Worm (Caenorhabditis elegans) whole organism, L4 larva: ENCODE data around the gene F13H6.5.
A peak's percentile ranks its signal among the peaks of the same experiment; 100 is the strongest.

Source experiments
- F10B5.3 ChIP-seq: sonication (generic microtip); optimal IDR thresholded peaks from 2 replicates; lab custom pipeline; 2016; ENCODE audit warnings: mild to moderate bottlenecking, missing genetic modification characterization, missing compliant biosample characterization
- T20F7.1 ChIP-seq: fragments of 200-800 bp; sonication (Bioruptor generic); optimal IDR thresholded peaks from 2 replicates; lab custom pipeline; 2018; ENCODE audit warnings: mild to moderate bottlenecking, missing genetic modification characterization, missing compliant biosample characterization
- Y5F2A.4 ChIP-seq: fragments of 200-800 bp; sonication (Bioruptor generic); optimal IDR thresholded peaks from 2 replicates; lab custom pipeline; 2018; ENCODE audit warnings: mild to moderate bottlenecking, missing genetic modification characterization, missing compliant biosample characterization
- aha-1 ChIP-seq: fragments of 150-350 bp; peaks from one replicate; lab custom pipeline; 2014; ENCODE audit warnings: missing biosample characterization, missing genetic modification characterization
- aly-2 ChIP-seq: sonication (generic microtip); optimal IDR thresholded peaks from 2 replicates; lab custom pipeline; 2018; ENCODE audit warnings: missing biosample characterization, missing genetic modification characterization
- arid-1 ChIP-seq: fragments of 200-800 bp; sonication (Bioruptor generic); conservative IDR thresholded peaks from 2 replicates; pipeline ENCODE4 v1.3.6; 2022; ENCODE audit warnings: missing genetic modification reagents, missing genetic modification characterization, missing compliant biosample characterization
- attf-4 ChIP-seq: sonication (generic microtip); optimal IDR thresholded peaks from 3 replicates; lab custom pipeline; 2017; ENCODE audit warnings: missing biosample characterization, missing genetic modification characterization
- ceh-20 ChIP-seq: fragments of 200-800 bp; sonication (Bioruptor generic); IDR thresholded peaks from 2 replicates; pipeline ENCODE4 v1.3.6; 2022; ENCODE audit warnings: missing genetic modification reagents, missing genetic modification characterization, missing compliant biosample characterization
- ceh-28 ChIP-seq: fragments of 150-350 bp; optimal IDR thresholded peaks from 2 replicates; lab custom pipeline; 2014; ENCODE audit warnings: missing biosample characterization, missing genetic modification reagents, missing genetic modification characterization
- ceh-32 ChIP-seq: sonication (generic microtip); optimal IDR thresholded peaks from 2 replicates; lab custom pipeline; 2016; ENCODE audit warnings: mild to moderate bottlenecking, missing genetic modification characterization, missing compliant biosample characterization; ENCODE audit not compliant: poor library complexity
- ceh-44 ChIP-seq: fragments of 200-800 bp; sonication (Bioruptor generic); IDR thresholded peaks from 2 replicates; pipeline ENCODE4 v1.3.6; 2022; ENCODE audit warnings: missing genetic modification reagents, missing genetic modification characterization, missing compliant biosample characterization
- ceh-82 ChIP-seq: sonication (generic microtip); optimal IDR thresholded peaks from 2 replicates; lab custom pipeline; 2017; ENCODE audit warnings: missing biosample characterization, missing genetic modification characterization
- ces-1 ChIP-seq: fragments of 150-350 bp; sonication (generic microtip); optimal IDR thresholded peaks from 4 replicates; lab custom pipeline; 2014; ENCODE audit warnings: missing biosample characterization, missing genetic modification reagents, missing genetic modification characterization
- cey-2 ChIP-seq: sonication (generic microtip); optimal IDR thresholded peaks from 3 replicates; lab custom pipeline; 2017; ENCODE audit warnings: missing genetic modification characterization, mild to moderate bottlenecking, missing compliant biosample characterization, antibody characterized with exemption, borderline replicate concordance; ENCODE audit not compliant: insufficient read depth
- ctbp-1 ChIP-seq: fragments of 200-800 bp; sonication (Bioruptor generic); IDR thresholded peaks from 2 replicates; pipeline ENCODE4 v1.3.6; 2022; ENCODE audit warnings: missing genetic modification reagents, missing genetic modification characterization, missing compliant biosample characterization
- daf-12 ChIP-seq: fragments of 150-350 bp; optimal IDR thresholded peaks from 2 replicates; lab custom pipeline; 2014; ENCODE audit warnings: missing biosample characterization, missing genetic modification reagents, missing genetic modification characterization
- daf-16 ChIP-seq, 3 experiments: sonication (generic microtip); optimal IDR thresholded peaks; 2 replicates each; lab custom pipeline; 2016 to 2017; ENCODE audit warnings: missing genetic modification characterization in 3 of 3, missing genetic modification reagents in 3 of 3, mild to moderate bottlenecking in 2 of 3, missing compliant biosample characterization in 2 of 3, missing biosample characterization in 1 of 3, moderate library complexity in 1 of 3
- dmd-6 ChIP-seq: fragments of 200-800 bp; sonication (Bioruptor generic); IDR thresholded peaks from 2 replicates; pipeline ENCODE4 v1.3.6; 2022; ENCODE audit warnings: missing genetic modification reagents, missing genetic modification characterization, missing compliant biosample characterization
- duxl-1 ChIP-seq: sonication (generic microtip); optimal IDR thresholded peaks from 2 replicates; lab custom pipeline; 2016; ENCODE audit warnings: mild to moderate bottlenecking, missing genetic modification characterization, moderate library complexity, missing compliant biosample characterization; ENCODE audit not compliant: poor library complexity
- dve-1 ChIP-seq: sonication (generic microtip); optimal IDR thresholded peaks from 2 replicates; lab custom pipeline; 2017; ENCODE audit warnings: antibody characterized with exemption, mild to moderate bottlenecking, missing genetic modification characterization, missing compliant biosample characterization; ENCODE audit not compliant: insufficient read depth
- fkh-10 ChIP-seq: fragments of 150-350 bp; optimal IDR thresholded peaks from 2 replicates; lab custom pipeline; 2014; ENCODE audit warnings: missing biosample characterization, missing genetic modification reagents, missing genetic modification characterization
- gei-8 ChIP-seq: fragments of 200-800 bp; sonication (Bioruptor generic); optimal IDR thresholded peaks from 2 replicates; lab custom pipeline; 2018; ENCODE audit warnings: mild to moderate bottlenecking, missing genetic modification characterization, missing compliant biosample characterization
- hif-1 ChIP-seq, 2 experiments: sonication (generic microtip); optimal IDR thresholded peaks; 2 replicates each; lab custom pipeline; 2016 to 2017; ENCODE audit warnings: missing compliant biosample characterization in 2 of 2, missing genetic modification characterization in 2 of 2, missing genetic modification reagents in 2 of 2, missing genotype in 2 of 2, mild to moderate bottlenecking in 1 of 2
- hlh-11 ChIP-seq: fragments of 200-800 bp; sonication (Bioruptor generic); optimal IDR thresholded peaks from 2 replicates; lab custom pipeline; 2018; ENCODE audit warnings: mild to moderate bottlenecking, missing genetic modification characterization, missing compliant biosample characterization
- lim-7 ChIP-seq: fragments of 200-800 bp; sonication (Bioruptor generic); IDR thresholded peaks from 2 replicates; pipeline ENCODE4 v1.3.6; 2022; ENCODE audit warnings: missing genetic modification characterization, missing compliant biosample characterization
- madf-9 ChIP-seq: fragments of 200-800 bp; sonication (Bioruptor generic); conservative IDR thresholded peaks from 2 replicates; pipeline ENCODE4 v1.3.6; 2022; ENCODE audit warnings: missing genetic modification reagents, missing genetic modification characterization, missing compliant biosample characterization
- mep-1 ChIP-seq: fragments of 150-350 bp; sonication (generic microtip); optimal IDR thresholded peaks from 3 replicates; lab custom pipeline; 2014; ENCODE audit warnings: missing biosample characterization, missing genetic modification characterization
- mes-2 ChIP-seq: sonication (generic microtip); optimal IDR thresholded peaks from 2 replicates; lab custom pipeline; 2016; ENCODE audit warnings: missing genotype, mild to moderate bottlenecking, missing genetic modification characterization, missing compliant biosample characterization; ENCODE audit not compliant: poor library complexity, severe bottlenecking
- nhr-102 ChIP-seq: sonication (generic microtip); optimal IDR thresholded peaks from 2 replicates; lab custom pipeline; 2016; ENCODE audit warnings: mild to moderate bottlenecking, missing genetic modification characterization, moderate library complexity, missing compliant biosample characterization
- nhr-111 ChIP-seq: fragments of 200-800 bp; sonication (Bioruptor generic); optimal IDR thresholded peaks from 2 replicates; lab custom pipeline; 2018; ENCODE audit warnings: mild to moderate bottlenecking, missing genetic modification characterization, missing compliant biosample characterization
- nhr-237 ChIP-seq: sonication (generic microtip); optimal IDR thresholded peaks from 2 replicates; lab custom pipeline; 2017; ENCODE audit warnings: missing biosample characterization, missing genetic modification characterization
- nhr-28 ChIP-seq: fragments of 150-350 bp; optimal IDR thresholded peaks from 2 replicates; lab custom pipeline; 2014; ENCODE audit warnings: missing biosample characterization, missing genetic modification characterization
- nhr-42 ChIP-seq: fragments of 200-800 bp; sonication (Bioruptor generic); IDR thresholded peaks from 2 replicates; pipeline ENCODE4 v1.3.6; 2022; ENCODE audit warnings: missing genetic modification characterization, missing compliant biosample characterization
- nhr-77 ChIP-seq: fragments of 150-350 bp; optimal IDR thresholded peaks from 2 replicates; lab custom pipeline; 2014; ENCODE audit warnings: missing biosample characterization, missing genetic modification characterization
- php-3 ChIP-seq: fragments of 200-800 bp; sonication (Bioruptor generic); IDR thresholded peaks from 2 replicates; pipeline ENCODE4 v1.3.6; 2022; ENCODE audit warnings: missing genetic modification reagents, missing genetic modification characterization, missing compliant biosample characterization
- pqm-1 ChIP-seq: sonication (generic microtip); optimal IDR thresholded peaks from 2 replicates; lab custom pipeline; 2017; ENCODE audit warnings: missing biosample characterization, missing genetic modification characterization
- saeg-2 ChIP-seq: fragments of 200-800 bp; sonication (Bioruptor generic); IDR thresholded peaks from 2 replicates; pipeline ENCODE4 v1.3.6; 2022; ENCODE audit warnings: missing genetic modification reagents, missing genetic modification characterization, missing compliant biosample characterization
- set-16 ChIP-seq: fragments of 200-800 bp; sonication (Bioruptor generic); IDR thresholded peaks from 2 replicates; pipeline ENCODE4 v1.3.6; 2022; ENCODE audit warnings: missing genetic modification reagents, missing genetic modification characterization, missing compliant biosample characterization
- skn-1 ChIP-seq: fragments of 150-350 bp; optimal IDR thresholded peaks from 2 replicates; lab custom pipeline; 2014; ENCODE audit warnings: missing biosample characterization, missing genetic modification characterization
- snpc-1.2 ChIP-seq: fragments of 200-800 bp; sonication (Bioruptor generic); IDR thresholded peaks from 2 replicates; pipeline ENCODE4 v1.3.6; 2022; ENCODE audit warnings: missing genetic modification reagents, missing genetic modification characterization, missing compliant biosample characterization
- tag-97 ChIP-seq: fragments of 200-800 bp; sonication (Bioruptor generic); IDR thresholded peaks from 2 replicates; pipeline ENCODE4 v1.3.6; 2022; ENCODE audit warnings: missing genetic modification characterization, missing compliant biosample characterization
- tra-1 ChIP-seq: fragments of 200-800 bp; sonication (Bioruptor generic); IDR thresholded peaks from 2 replicates; pipeline ENCODE4 v1.3.6; 2022; ENCODE audit warnings: missing genetic modification reagents, missing genetic modification characterization, missing compliant biosample characterization
- unc-62 ChIP-seq, 3 experiments: fragments of 150-350 bp in 1 of 3; sonication (generic microtip); optimal IDR thresholded peaks in 2 of 3; peaks in 1 of 3; 1 replicate in 1 of 3; 2 replicates in 2 of 3; lab custom pipeline; 2014 to 2017; ENCODE audit warnings: missing biosample characterization in 3 of 3, missing genetic modification characterization in 3 of 3, missing genetic modification reagents in 3 of 3, missing genotype in 1 of 3
- zfp-3 ChIP-seq: fragments of 200-800 bp; sonication (Bioruptor generic); conservative IDR thresholded peaks from 2 replicates; pipeline ENCODE4 v1.3.6; 2022; ENCODE audit warnings: missing genetic modification reagents, missing genetic modification characterization, missing compliant biosample characterization
- ztf-11 ChIP-seq: fragments of 150-350 bp; optimal IDR thresholded peaks from 2 replicates; lab custom pipeline; 2014; ENCODE audit warnings: missing biosample characterization, missing genetic modification characterization

Gene F13H6.5

DNA sequence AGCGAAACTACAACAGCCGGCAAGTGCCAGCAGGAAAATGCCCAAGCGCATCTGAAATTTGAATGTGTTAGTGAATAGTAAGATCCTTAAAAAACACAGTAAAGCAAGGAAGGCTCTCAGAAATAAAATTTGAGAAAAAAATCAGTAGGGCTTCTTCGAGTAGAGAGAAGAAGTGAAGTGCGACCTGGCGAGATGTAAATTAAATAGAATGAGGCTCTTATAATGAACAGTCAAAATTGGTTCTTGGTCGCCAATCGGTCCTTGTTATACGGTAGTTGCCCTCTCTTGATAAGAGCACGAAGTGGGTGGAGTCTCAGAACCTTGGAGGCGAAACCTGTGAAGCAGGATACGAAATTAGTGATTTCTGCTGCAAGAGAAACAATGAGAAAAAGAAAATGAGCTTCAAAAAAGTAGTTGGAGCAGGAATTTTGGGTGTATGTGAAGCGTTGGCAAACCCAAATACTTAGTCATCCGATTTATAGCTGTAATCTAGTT, 34.0 kb upstream of the F13H6.5 start, which contains the start of gene bcf-1:
TSS of gene bcf-1 (minus strand) at position 51 of the 495 bp plus-strand sequence.
- peak; percentile 33 for TF ChIP-seq hlh-11 (tag; lab: Kevin White, UChicago)
- peak; percentile 79 for TF ChIP-seq pqm-1 (tag; lab: Kevin White, UChicago)
- peak; percentile 29 for TF ChIP-seq nhr-28
- TF ChIP-seq nhr-111 (GFP tag; lab: Kevin White, UChicago) = no peak
- 0 out of 2 replicates have a peak, but pooled peaks have one; percentile 52 for TF ChIP-seq php-3
- peak; percentile 63 for TF ChIP-seq dmd-6 (GFP tag; lab: Robert Waterston, UW)

DNA sequence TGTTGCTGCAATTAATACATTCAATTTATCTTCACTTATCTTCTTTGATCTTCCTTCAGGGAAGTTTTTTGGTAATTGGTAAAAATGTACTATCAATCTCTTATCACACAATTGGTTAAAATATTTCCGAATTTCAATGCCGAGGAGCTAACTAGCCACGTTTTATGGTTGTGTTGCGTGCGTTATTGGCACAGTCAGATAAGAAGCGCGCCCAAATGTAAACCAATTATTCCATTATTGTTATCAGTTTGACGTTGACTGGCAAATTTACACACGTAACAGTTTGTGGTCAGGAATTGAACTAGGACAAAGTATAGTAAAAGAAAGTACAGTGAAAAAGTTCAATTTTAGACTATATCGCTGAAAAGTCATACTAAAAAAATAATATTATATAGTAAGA, 32.8 kb upstream of the F13H6.5 start:
- peak; percentile 34 for TF ChIP-seq pqm-1 (tag; lab: Kevin White, UChicago)
- peak; percentile 63 for TF ChIP-seq hlh-11 (tag; lab: Kevin White, UChicago)
- no peak for TF ChIP-seq nhr-42 (GFP tag; lab: Robert Waterston, UW)
- TF ChIP-seq tra-1 (GFP tag; lab: Robert Waterston, UW) = no peak
- no peak for TF ChIP-seq nhr-237
- TF ChIP-seq ceh-44 (GFP tag; lab: Robert Waterston, UW) = no peak
- TF ChIP-seq daf-16 (GFP tag; optimal IDR thresholded peaks at IDR 0.05; lab: Kevin White, UChicago) = no peak
- peak; percentile 87 for TF ChIP-seq daf-16 (tag; optimal IDR thresholded peaks at IDR 0.05; lab: Kevin White, UChicago)
- no peak for TF ChIP-seq ceh-82 (tag; lab: Kevin White, UChicago)
- TF ChIP-seq skn-1 (tag; lab: Kevin White, UChicago) = no peak
- TF ChIP-seq hif-1 (tag; optimal IDR thresholded peaks at IDR 0.05; lab: Kevin White, UChicago) = no peak
- no peak for TF ChIP-seq zfp-3 (GFP tag; lab: Robert Waterston, UW)
- TF ChIP-seq set-16 (GFP tag; lab: Robert Waterston, UW) = no peak
- no peak for TF ChIP-seq snpc-1.2
- no peak for TF ChIP-seq cey-2 (tag; lab: Kevin White, UChicago)
- no peak for TF ChIP-seq ceh-28 (tag; lab: Kevin White, UChicago)
- TF ChIP-seq nhr-28 = peak; percentile 84
- peak; percentile 34 for TF ChIP-seq dmd-6 (GFP tag; lab: Robert Waterston, UW)
- no peak for TF ChIP-seq tag-97 (GFP tag; lab: Robert Waterston, UW)
- no peak for TF ChIP-seq ces-1
- no peak for TF ChIP-seq duxl-1
- TF ChIP-seq dve-1 (tag; lab: Kevin White, UChicago) = peak; percentile 73
- TF ChIP-seq nhr-102 (tag; lab: Kevin White, UChicago) = peak; percentile 5
- no peak for TF ChIP-seq ctbp-1
- TF ChIP-seq nhr-77 = no peak
- TF ChIP-seq php-3 = peak; percentile 93
- TF ChIP-seq Y5F2A.4 (GFP tag; lab: Kevin White, UChicago) = no peak
- TF ChIP-seq F10B5.3 (tag; lab: Kevin White, UChicago) = no peak
- no peak for TF ChIP-seq aha-1 (tag; lab: Kevin White, UChicago)
- TF ChIP-seq madf-9 (GFP tag; lab: Robert Waterston, UW) = no peak
- no peak for TF ChIP-seq attf-4
- no peak for TF ChIP-seq ceh-20 (GFP tag; lab: Robert Waterston, UW)
- TF ChIP-seq mes-2 = peak; percentile 43
- TF ChIP-seq ztf-11 (tag; lab: Kevin White, UChicago) = no peak
- no peak for TF ChIP-seq saeg-2 (GFP tag; lab: Robert Waterston, UW)

DNA sequence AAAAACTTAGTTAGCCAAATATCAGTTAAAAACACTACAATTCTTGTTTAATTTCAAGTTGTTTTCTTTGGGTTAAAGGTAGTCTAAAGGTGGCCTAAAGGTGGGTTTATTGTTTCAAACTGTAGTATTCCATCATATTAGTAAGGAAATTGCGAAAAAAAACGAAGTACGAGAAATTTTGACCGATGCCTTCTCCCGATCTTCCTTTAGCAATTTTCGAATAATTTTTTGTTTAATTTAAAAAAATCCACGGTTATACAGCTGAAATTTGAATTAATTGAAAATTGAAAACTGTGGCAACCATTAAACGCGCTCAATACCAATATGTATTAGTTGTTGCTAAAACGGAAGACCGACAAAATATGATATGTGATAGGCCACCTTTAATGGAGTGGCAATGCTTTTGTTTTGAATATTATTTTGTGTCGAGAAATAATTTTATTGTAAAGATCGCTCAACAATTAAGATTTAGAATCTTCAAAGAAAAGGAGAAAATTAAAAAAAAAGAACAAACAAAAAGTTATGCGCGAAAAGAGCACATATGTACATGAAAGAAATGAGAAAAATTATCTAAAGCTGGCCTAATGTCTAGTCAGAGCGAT, 26.3 kb upstream of the F13H6.5 start:
- TF ChIP-seq daf-12 (tag; lab: Kevin White, UChicago) = no peak
- peak in 1 of 2 experiments; percentile 57 for TF ChIP-seq unc-62 (GFP tag; optimal IDR thresholded peaks at IDR 0.05 in 1 of 2; lab: Kevin White, UChicago)
- TF ChIP-seq unc-62 (tag; optimal IDR thresholded peaks at IDR 0.05; lab: Kevin White, UChicago) = no peak
- no peak for TF ChIP-seq Y5F2A.4 (GFP tag; lab: Kevin White, UChicago)
- TF ChIP-seq T20F7.1 (GFP tag; lab: Kevin White, UChicago) = peak; percentile 55
- TF ChIP-seq nhr-102 (tag; lab: Kevin White, UChicago) = no peak
- TF ChIP-seq lim-7 = peak; percentile 19; the same call in 1 of the 2 replicates
- TF ChIP-seq nhr-28 = peak; percentile 17
- TF ChIP-seq aly-2 = peak; percentile 77
- no peak for TF ChIP-seq gei-8 (GFP tag; lab: Kevin White, UChicago)
- TF ChIP-seq aha-1 (tag; lab: Kevin White, UChicago) = peak; percentile 3
- no peak for TF ChIP-seq ceh-32 (tag; lab: Kevin White, UChicago)
- no peak for TF ChIP-seq ceh-82 (tag; lab: Kevin White, UChicago)
- TF ChIP-seq fkh-10 (GFP tag; lab: Kevin White, UChicago) = no peak
- peak; percentile 49 for TF ChIP-seq nhr-77
- no peak for TF ChIP-seq arid-1 (GFP tag; lab: Robert Waterston, UW)
- peak; percentile 75 for TF ChIP-seq zfp-3 (GFP tag; lab: Robert Waterston, UW)
- peak; percentile 59 for TF ChIP-seq mep-1 (tag; lab: Kevin White, UChicago)
- no peak for TF ChIP-seq hif-1 (tag; optimal IDR thresholded peaks at IDR 0.05; lab: Kevin White, UChicago)
